Worm (Caenorhabditis elegans) whole organism, L1 larva: ENCODE results near the gene msp-142.

ENCODE experiments used
- C34B4.2 ChIP-seq: sonication (generic microtip); optimal IDR thresholded peaks from 2 replicates; lab custom pipeline; 2017; ENCODE audit warnings: mild to moderate bottlenecking, missing genetic modification characterization, missing compliant biosample characterization
- ama-1 ChIP-seq: fragments of 150-350 bp; optimal IDR thresholded peaks from 2 replicates; lab custom pipeline; 2014
- ceh-63 ChIP-seq: fragments of 200-800 bp; sonication (Bioruptor generic); optimal IDR thresholded peaks from 2 replicates; lab custom pipeline; 2018; ENCODE audit warnings: mild to moderate bottlenecking, missing genetic modification characterization, missing compliant biosample characterization
- dpl-1 ChIP-seq, 3 experiments: fragments of 150-350 bp in 2 of 3; sonication (generic microtip) in 1 of 3; optimal IDR thresholded peaks; 2 replicates each; lab custom pipeline; 2014 to 2017; ENCODE audit warnings: missing biosample characterization in 3 of 3, missing genetic modification characterization in 3 of 3, missing genetic modification reagents in 3 of 3
- fkh-4 ChIP-seq: sonication (generic microtip); optimal IDR thresholded peaks from 2 replicates; lab custom pipeline; 2016; ENCODE audit warnings: missing compliant biosample characterization, missing genetic modification characterization, borderline replicate concordance
- lin-39 ChIP-seq: fragments of 150-350 bp; optimal IDR thresholded peaks from 2 replicates; lab custom pipeline; 2014; ENCODE audit warnings: missing biosample characterization, missing genetic modification reagents, missing genetic modification characterization
- mdl-1 ChIP-seq, 2 experiments: fragments of 150-350 bp; optimal IDR thresholded peaks; 2 replicates each; lab custom pipeline; 2014 to 2017; ENCODE audit warnings: missing biosample characterization in 2 of 2, missing genetic modification characterization in 2 of 2, inconsistent platforms in 1 of 2
- mep-1 ChIP-seq: fragments of 150-350 bp; optimal IDR thresholded peaks from 2 replicates; lab custom pipeline; 2014; ENCODE audit warnings: missing biosample characterization, missing genetic modification characterization
- nhr-11 ChIP-seq: fragments of 150-350 bp; optimal IDR thresholded peaks from 2 replicates; lab custom pipeline; 2014; ENCODE audit warnings: missing biosample characterization, missing genetic modification characterization
- unc-86 ChIP-seq: sonication (generic microtip); optimal IDR thresholded peaks from 2 replicates; lab custom pipeline; 2016; ENCODE audit warnings: missing genetic modification characterization, missing compliant biosample characterization

ce11 chrII:5772547-5773142 lies 25.1 kb upstream of the msp-142 start:
- TF ChIP-seq C34B4.2 (tag; lab: Kevin White, UChicago), result no peak
- TF ChIP-seq nhr-11 (tag; lab: Kevin White, UChicago), result no peak
- peak; percentile 9 for TF ChIP-seq mep-1 (tag; lab: Kevin White, UChicago)
- no peak for TF ChIP-seq unc-86 (tag; lab: Kevin White, UChicago)
- TF ChIP-seq mdl-1 (tag; optimal IDR thresholded peaks at IDR 0.05; lab: Kevin White, UChicago), result peak in 1 of 2 experiments; percentile 50
- no peak for TF ChIP-seq ceh-63 (GFP tag; lab: Kevin White, UChicago)
- TF ChIP-seq ama-1 (lab: Kevin White, UChicago), result no peak
- no peak for TF ChIP-seq lin-39 (tag; lab: Kevin White, UChicago)
- no peak for TF ChIP-seq fkh-4 (tag; lab: Kevin White, UChicago)
- peak in 2 of 3 experiments; percentile 10 to 18 for TF ChIP-seq dpl-1 (GFP tag; optimal IDR thresholded peaks at IDR 0.05; lab: Kevin White, UChicago)
